Fruit fly (Drosophila melanogaster) whole organism: ENCODE measurements around the gene Trm1.

Experiments
- CG8478 ChIP-seq: fragments of >200 bp; optimal IDR thresholded peaks from 2 replicates; lab custom pipeline; 2018; ENCODE audit warnings: inconsistent platforms
- EcR ChIP-seq, 2 experiments: fragments of >200 bp; optimal IDR thresholded peaks; 2 replicates each; lab custom pipeline; 2017; ENCODE audit warnings: missing biosample characterization in 2 of 2, missing genetic modification characterization in 2 of 2, missing genetic modification reagents in 2 of 2
- pan ChIP-seq: fragments of >200 bp; optimal IDR thresholded peaks from 2 replicates; lab custom pipeline; 2017

DNA sequence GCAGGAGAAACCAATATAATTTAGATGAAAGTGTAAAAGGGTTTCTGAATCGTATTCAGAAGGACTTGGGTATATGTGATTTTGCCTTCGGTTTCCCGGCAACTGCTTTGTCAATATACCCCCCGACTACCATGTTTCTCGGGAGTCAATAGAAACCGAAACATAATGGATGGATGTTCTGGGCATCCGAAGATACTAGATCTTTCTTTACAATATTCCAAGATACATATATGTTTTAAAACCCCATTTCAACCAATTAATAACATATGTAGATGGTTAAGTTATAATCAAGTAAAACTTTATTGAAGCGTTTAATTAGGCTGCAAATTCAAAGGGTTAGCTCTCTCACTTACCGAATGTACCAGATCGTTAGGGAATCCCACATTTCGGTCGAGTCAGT is 3.0 kb downstream of the Trm1 start, which contains the start of gene CG5435:
- no peak for TF ChIP-seq pan (lab: Kevin White, UChicago)
- no peak for TF ChIP-seq CG8478
- TF ChIP-seq EcR (GFP tag; optimal IDR thresholded peaks at IDR 0.05; lab: Kevin White, UChicago): no peak
